Worm (Caenorhabditis elegans): ENCODE data around the gene C35A5.10.

The C35A5.10 gene

DNA sequence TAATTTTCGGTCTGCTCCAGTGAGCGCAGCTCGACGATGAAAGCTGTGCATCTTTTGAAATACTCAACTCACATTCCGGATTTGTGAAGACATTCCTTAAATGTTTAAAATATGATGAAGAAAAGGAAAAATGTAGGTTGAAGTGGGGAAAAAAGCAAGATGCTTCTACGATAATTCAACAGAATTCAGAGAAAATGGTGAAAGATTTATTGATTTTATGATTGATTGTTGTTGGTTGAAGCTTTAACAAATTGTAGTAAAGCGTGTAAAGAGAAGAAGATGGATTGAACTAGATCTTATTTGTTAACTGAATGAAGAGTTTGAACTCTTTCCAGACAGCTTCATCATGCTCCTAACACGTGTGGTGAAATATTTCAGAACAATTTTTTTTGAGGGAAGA is 14.0 kb upstream of the C35A5.10 start, which contains the start of gene ncx-5:
ncx-5 (minus strand) TSS at position 101 of the 400 bp plus-strand sequence.
- TF ChIP-seq ceh-13 (GFP tag; optimal IDR thresholded peaks at IDR 0.05) (no peak), ets-7 (tag; optimal IDR thresholded peaks at IDR 0.05) (no peak), tra-4 (tag; optimal IDR thresholded peaks at IDR 0.05) (no peak), hmg-4 (GFP tag; optimal IDR thresholded peaks at IDR 0.05) (no peak), scrt-1 (GFP tag; IDR thresholded peaks at IDR 0.05) (no peak), sea-1 (GFP tag; conservative IDR thresholded peaks at IDR 0.05) (no peak), hmbx-1 (tag; optimal IDR thresholded peaks at IDR 0.05) (no peak), pes-1 (GFP tag; IDR thresholded peaks at IDR 0.05) (no peak), ama-1 (optimal IDR thresholded peaks at IDR 0.05) (no peak), flt-1 (GFP tag; IDR thresholded peaks at IDR 0.05) (no peak), tbx-37 (GFP tag; conservative IDR thresholded peaks at IDR 0.05) (no peak), hnd-1 (tag; optimal IDR thresholded peaks at IDR 0.05) (no peak)

DNA sequence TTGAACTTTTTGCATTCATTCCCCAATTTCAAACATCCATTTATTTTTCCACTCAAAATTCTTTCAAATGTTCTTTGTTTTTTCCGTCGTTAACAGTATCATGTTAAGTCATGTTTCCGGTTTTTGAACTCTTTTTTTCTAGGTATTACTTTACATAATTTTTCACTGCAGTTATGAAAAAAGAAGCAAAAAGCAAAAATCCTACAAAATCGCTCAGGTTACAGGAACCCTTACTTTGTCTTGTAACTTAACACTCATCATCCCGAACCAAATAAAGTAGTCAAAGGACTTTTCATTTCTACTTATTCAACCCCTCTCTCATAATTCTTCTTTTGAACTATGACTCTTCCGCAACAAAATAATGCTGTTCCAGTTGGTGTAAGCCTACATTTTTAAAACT is 12.6 kb upstream of the C35A5.10 start, which contains the start of gene aqp-5:
aqp-5 (plus strand) TSS at position 301 of the 400 bp plus-strand sequence.
- TF ChIP-seq sea-1 (GFP tag; conservative IDR thresholded peaks at IDR 0.05) (no peak), ama-1 (optimal IDR thresholded peaks at IDR 0.05) (no peak), B0310.2 (tag; optimal IDR thresholded peaks at IDR 0.05) (no peak), ets-7 (tag; optimal IDR thresholded peaks at IDR 0.05) (no peak)

DNA sequence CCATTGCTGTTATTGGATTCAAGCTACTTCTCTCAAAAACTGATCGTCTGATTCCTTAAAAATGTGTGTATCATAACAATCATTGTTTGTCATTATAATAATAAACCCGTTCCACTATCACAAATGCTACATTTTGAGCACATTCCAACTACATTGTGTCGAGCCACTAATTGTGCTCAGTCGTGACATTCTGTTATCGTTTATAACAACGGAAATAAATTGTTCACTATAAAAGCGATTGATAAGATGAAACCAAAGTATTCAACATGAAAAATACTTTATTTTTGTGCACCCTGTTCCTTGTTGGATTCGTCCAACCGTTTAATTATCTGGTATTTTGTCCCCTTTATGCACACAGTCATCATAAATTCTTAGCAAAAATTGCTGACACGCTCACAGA is 10.8 kb upstream of the C35A5.10 start, which contains the start of gene ugt-33:
ugt-33 (plus strand) TSS at position 260 of the 400 bp plus-strand sequence.
- TF ChIP-seq ceh-36 (tag; optimal IDR thresholded peaks at IDR 0.05) = no peak

DNA sequence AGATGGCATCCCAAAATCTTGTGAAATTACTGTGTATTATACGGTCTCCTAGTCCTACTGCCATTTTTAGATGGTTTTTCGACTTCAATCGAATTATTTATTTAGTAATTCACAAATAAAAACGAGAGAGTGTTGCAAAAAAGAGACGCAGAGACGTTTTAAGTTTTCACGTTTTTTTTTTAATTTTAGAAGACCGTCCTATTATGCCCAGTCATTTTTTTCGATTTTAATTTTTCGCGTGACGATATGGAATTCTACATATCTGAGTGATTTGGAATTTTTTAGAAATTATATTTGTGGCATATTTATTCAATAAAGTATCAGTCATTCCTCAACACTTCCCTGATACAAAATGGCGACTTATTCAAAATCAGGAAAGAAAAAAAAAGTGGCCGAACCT is 7.3 kb upstream of the C35A5.10 start, which contains the start of gene C35A5.4:
C35A5.4 (plus strand) TSS at position 301 of the 400 bp plus-strand sequence.
- TF ChIP-seq aly-1 (tag; optimal IDR thresholded peaks at IDR 0.05) (no peak), pes-1 (GFP tag; IDR thresholded peaks at IDR 0.05) (no peak), hmbx-1 (tag; optimal IDR thresholded peaks at IDR 0.05) (no peak), F13C5.2 (tag; optimal IDR thresholded peaks at IDR 0.05) (no peak), tbx-11 (GFP tag; IDR thresholded peaks at IDR 0.05) (no peak), ets-7 (tag; optimal IDR thresholded peaks at IDR 0.05) (no peak), sea-1 (GFP tag; conservative IDR thresholded peaks at IDR 0.05) (no peak), ama-1 (optimal IDR thresholded peaks at IDR 0.05) (no peak), hmg-4 (GFP tag; optimal IDR thresholded peaks at IDR 0.05) (no peak)

DNA sequence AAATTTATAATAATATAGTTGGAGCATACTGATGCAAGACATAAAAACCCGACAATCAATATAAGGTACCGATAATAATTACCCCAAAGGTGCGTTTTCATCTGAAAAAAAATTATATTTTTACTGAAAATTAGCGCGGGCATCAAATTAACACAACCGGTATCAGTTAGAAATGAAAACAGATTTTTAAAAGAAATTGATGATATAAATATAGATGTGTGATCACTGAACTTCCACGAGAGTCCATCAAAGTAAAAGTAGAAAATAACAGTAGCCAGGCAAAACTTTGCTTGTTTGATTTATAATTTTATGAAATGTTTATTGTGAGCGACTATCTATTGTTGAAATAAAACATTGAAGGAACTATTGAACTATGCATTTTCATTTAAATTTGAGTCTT is 2.7 kb upstream of the C35A5.10 start, which contains the start of gene C35A5.3:
C35A5.3 (minus strand) TSS at position 101 of the 400 bp plus-strand sequence.
- TF ChIP-seq B0310.2 (tag; optimal IDR thresholded peaks at IDR 0.05) = no peak
- no peak for TF ChIP-seq flt-1 (GFP tag; IDR thresholded peaks at IDR 0.05)
- TF ChIP-seq hnd-1 (tag; optimal IDR thresholded peaks at IDR 0.05) = no peak
- TF ChIP-seq tra-4 (tag; optimal IDR thresholded peaks at IDR 0.05) = no peak
- no peak for TF ChIP-seq pes-1 (GFP tag; IDR thresholded peaks at IDR 0.05)
- TF ChIP-seq scrt-1 (GFP tag; IDR thresholded peaks at IDR 0.05) = no peak
- no peak for TF ChIP-seq hmg-4 (GFP tag; optimal IDR thresholded peaks at IDR 0.05)
- no peak for TF ChIP-seq hmbx-1 (tag; optimal IDR thresholded peaks at IDR 0.05)
- TF ChIP-seq ets-7 (tag; optimal IDR thresholded peaks at IDR 0.05) = no peak
- TF ChIP-seq aly-1 (tag; optimal IDR thresholded peaks at IDR 0.05) = no peak
- TF ChIP-seq tbx-11 (GFP tag; IDR thresholded peaks at IDR 0.05) = no peak
- TF ChIP-seq tbx-37 (GFP tag; conservative IDR thresholded peaks at IDR 0.05) = no peak
- TF ChIP-seq ama-1 (optimal IDR thresholded peaks at IDR 0.05) = no peak
- no peak for TF ChIP-seq ceh-13 (GFP tag; optimal IDR thresholded peaks at IDR 0.05)
- no peak for TF ChIP-seq ceh-36 (tag; optimal IDR thresholded peaks at IDR 0.05)
- no peak for TF ChIP-seq sea-1 (GFP tag; conservative IDR thresholded peaks at IDR 0.05)

DNA sequence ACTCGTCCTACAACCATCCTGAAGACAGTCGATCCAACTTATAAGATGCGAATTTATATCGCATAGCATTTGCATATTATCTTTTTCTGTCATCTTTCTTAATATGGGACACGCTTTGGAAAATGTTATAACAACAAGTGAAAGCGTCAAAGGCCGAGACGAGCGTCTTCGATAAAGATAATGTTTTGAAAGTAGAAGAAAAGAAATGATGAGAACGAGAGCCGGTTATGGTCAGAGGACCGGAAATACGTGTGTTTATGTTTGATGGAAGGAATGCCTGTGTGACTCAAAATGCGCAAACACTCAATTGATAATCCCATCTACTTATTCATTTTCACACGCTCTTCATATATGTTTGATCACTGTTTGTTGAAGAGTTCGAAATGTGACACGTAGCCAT is 982 bp upstream of the C35A5.10 start, which contains the start of gene C35A5.11:
C35A5.11 (minus strand) TSS at position 101 of the 400 bp plus-strand sequence.
- no peak for TF ChIP-seq aly-1 (tag; optimal IDR thresholded peaks at IDR 0.05)
- no peak for TF ChIP-seq hmbx-1 (tag; optimal IDR thresholded peaks at IDR 0.05)
- TF ChIP-seq flt-1 (GFP tag; IDR thresholded peaks at IDR 0.05) = no peak
- TF ChIP-seq ceh-13 (GFP tag; optimal IDR thresholded peaks at IDR 0.05) = no peak
- TF ChIP-seq ceh-36 (tag; optimal IDR thresholded peaks at IDR 0.05) = no peak
- TF ChIP-seq hmg-4 (GFP tag; optimal IDR thresholded peaks at IDR 0.05) = no peak
- TF ChIP-seq B0310.2 (tag; optimal IDR thresholded peaks at IDR 0.05) = no peak
- TF ChIP-seq tra-4 (tag; optimal IDR thresholded peaks at IDR 0.05) = no peak
- no peak for TF ChIP-seq sea-1 (GFP tag; conservative IDR thresholded peaks at IDR 0.05)
- TF ChIP-seq tbx-37 (GFP tag; conservative IDR thresholded peaks at IDR 0.05) = no peak
- no peak for TF ChIP-seq scrt-1 (GFP tag; IDR thresholded peaks at IDR 0.05)
- TF ChIP-seq F13C5.2 (tag; optimal IDR thresholded peaks at IDR 0.05) = no peak
- no peak for TF ChIP-seq ama-1 (optimal IDR thresholded peaks at IDR 0.05)
- TF ChIP-seq tbx-11 (GFP tag; IDR thresholded peaks at IDR 0.05) = no peak
- TF ChIP-seq pes-1 (GFP tag; IDR thresholded peaks at IDR 0.05) = no peak
- TF ChIP-seq hnd-1 (tag; optimal IDR thresholded peaks at IDR 0.05) = no peak
- no peak for TF ChIP-seq ets-7 (tag; optimal IDR thresholded peaks at IDR 0.05)

DNA sequence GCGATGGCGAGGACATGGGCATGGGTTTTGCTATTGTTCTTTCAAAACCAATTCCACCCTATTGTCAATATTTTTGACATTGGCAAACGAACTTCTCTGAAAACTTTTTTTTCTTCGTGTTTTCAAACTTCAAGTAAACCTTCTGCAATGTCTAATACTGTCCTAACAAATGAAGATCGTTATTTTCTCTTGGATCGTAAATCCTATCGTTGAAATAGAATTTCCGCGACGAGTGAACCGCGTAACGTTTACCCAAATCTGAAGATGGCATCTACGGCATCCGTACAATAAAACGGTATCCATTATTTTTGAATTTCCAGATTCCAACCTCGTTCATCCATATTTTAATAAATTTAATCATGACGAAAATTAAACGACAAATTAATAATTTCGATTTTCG is 1.6 kb downstream of the C35A5.10 start, which contains the start of gene C35A5.5:
C35A5.5 (plus strand) TSS at position 301 of the 400 bp plus-strand sequence.
- no peak for TF ChIP-seq ceh-13 (GFP tag; optimal IDR thresholded peaks at IDR 0.05)
- no peak for TF ChIP-seq sea-1 (GFP tag; conservative IDR thresholded peaks at IDR 0.05)
- TF ChIP-seq ama-1 (optimal IDR thresholded peaks at IDR 0.05) = no peak

DNA sequence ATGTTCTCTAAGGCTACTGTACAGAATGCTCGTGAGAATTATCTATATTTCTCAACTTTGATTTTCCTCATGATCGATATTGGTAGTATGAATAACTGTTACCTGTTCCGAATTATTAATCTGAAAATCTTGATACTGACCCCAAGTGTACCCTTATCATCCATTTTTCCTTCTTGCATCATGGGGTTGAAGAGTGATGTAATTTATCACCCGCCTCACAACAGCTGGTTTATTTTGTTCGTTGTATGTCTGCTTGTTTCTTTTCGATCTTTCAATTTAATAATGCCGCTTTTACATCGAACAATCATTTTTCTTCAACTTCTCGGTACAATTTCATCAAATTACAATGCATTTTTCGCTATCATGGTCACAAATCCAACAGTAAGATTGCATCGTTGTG is 4.9 kb downstream of the C35A5.10 start, which contains the start of gene C35A5.6:
C35A5.6 (plus strand) TSS at position 283 of the 400 bp plus-strand sequence.
- TF ChIP-seq B0310.2 (tag; optimal IDR thresholded peaks at IDR 0.05) (no peak), ets-7 (tag; optimal IDR thresholded peaks at IDR 0.05) (no peak), ceh-13 (GFP tag; optimal IDR thresholded peaks at IDR 0.05) (no peak), aly-1 (tag; optimal IDR thresholded peaks at IDR 0.05) (no peak), sea-1 (GFP tag; conservative IDR thresholded peaks at IDR 0.05) (no peak), tbx-11 (GFP tag; IDR thresholded peaks at IDR 0.05) (no peak), ama-1 (optimal IDR thresholded peaks at IDR 0.05) (no peak), tbx-37 (GFP tag; conservative IDR thresholded peaks at IDR 0.05) (no peak), scrt-1 (GFP tag; IDR thresholded peaks at IDR 0.05) (no peak), F13C5.2 (tag; optimal IDR thresholded peaks at IDR 0.05) (no peak), ceh-36 (tag; optimal IDR thresholded peaks at IDR 0.05) (no peak), hmg-4 (GFP tag; optimal IDR thresholded peaks at IDR 0.05) (no peak), flt-1 (GFP tag; IDR thresholded peaks at IDR 0.05) (no peak), hnd-1 (tag; optimal IDR thresholded peaks at IDR 0.05) (no peak), hmbx-1 (tag; optimal IDR thresholded peaks at IDR 0.05) (no peak), tra-4 (tag; optimal IDR thresholded peaks at IDR 0.05) (no peak), pes-1 (GFP tag; IDR thresholded peaks at IDR 0.05) (no peak)
